Worm (Caenorhabditis elegans): ENCODE measurements around the gene sams-4.
A peak's percentile ranks its signal among the peaks of the same experiment; 100 is the strongest.

Gene sams-4

DNA sequence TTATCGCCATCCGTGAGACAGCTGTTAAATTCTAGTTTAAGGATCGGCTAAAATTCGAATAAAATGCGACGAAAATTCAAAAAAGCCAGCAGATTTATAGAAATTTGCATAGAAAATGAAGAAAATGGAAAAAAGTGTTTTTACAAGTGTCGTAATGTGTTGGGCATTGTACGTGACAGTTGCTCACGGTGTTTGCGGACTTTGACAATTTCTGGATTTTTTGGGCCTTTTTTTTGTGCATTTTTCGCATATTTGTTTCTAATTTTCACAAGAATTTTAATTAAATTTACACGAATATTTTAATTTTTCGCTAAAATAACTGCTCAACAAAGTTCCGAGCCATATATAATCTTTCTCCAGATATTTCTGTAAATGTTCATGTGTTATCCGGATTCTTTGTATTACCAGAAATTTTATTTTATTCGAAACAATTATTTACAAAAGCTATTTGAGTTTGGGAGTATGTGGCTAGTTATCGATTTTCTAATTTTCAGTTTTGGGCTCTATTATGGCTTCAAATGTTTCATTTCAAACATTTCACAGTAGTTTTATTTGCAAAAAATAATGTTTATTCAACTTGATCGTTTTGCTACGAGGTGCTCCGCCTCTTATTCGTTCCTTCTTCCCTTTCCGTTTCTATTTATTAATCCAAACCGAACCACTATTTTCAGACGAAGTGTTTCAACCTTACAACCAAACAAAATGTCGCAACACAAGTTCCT, 2.0 kb upstream of the sams-4 start, which contains the start of gene sams-3:
TSS of gene sams-3 (plus strand) at position 672 of the 722 bp plus-strand sequence.
- TF ChIP-seq nhr-28 (tag; optimal IDR thresholded peaks at IDR 0.05) (no peak), nhr-76 (tag; optimal IDR thresholded peaks at IDR 0.05) (no peak), ces-1 (GFP tag; optimal IDR thresholded peaks at IDR 0.05) (peak; percentile 46), nhr-237 (tag; optimal IDR thresholded peaks at IDR 0.05) (no peak), unc-120 (tag; optimal IDR thresholded peaks at IDR 0.05; ENCODE audit: poor library complexity, severe bottlenecking) (no peak), lsy-2 (tag; optimal IDR thresholded peaks at IDR 0.05) (peak; percentile 5), hlh-1 (tag; optimal IDR thresholded peaks at IDR 0.05) (peak; percentile 98), lin-13 (tag; optimal IDR thresholded peaks at IDR 0.05) (peak; percentile 26)

ce11 chrIV:5842905-5843304, 3.3 kb downstream of the sams-4 start:
- TF ChIP-seq elt-3 (tag; optimal IDR thresholded peaks at IDR 0.05): no peak
- no peak for TF ChIP-seq unc-62 (GFP tag; optimal IDR thresholded peaks at IDR 0.05)

ce11 chrIV:5839178-5839577, 7.0 kb downstream of the sams-4 start, which contains the start of gene C06E7.2:
Gene C06E7.2 (plus strand): TSS chrIV:5839478.
- TF ChIP-seq elt-3 (tag; optimal IDR thresholded peaks at IDR 0.05) (no peak), drap-1 (GFP tag; optimal IDR thresholded peaks at IDR 0.05) (no peak), nhr-28 (tag; optimal IDR thresholded peaks at IDR 0.05) (no peak)

DNA sequence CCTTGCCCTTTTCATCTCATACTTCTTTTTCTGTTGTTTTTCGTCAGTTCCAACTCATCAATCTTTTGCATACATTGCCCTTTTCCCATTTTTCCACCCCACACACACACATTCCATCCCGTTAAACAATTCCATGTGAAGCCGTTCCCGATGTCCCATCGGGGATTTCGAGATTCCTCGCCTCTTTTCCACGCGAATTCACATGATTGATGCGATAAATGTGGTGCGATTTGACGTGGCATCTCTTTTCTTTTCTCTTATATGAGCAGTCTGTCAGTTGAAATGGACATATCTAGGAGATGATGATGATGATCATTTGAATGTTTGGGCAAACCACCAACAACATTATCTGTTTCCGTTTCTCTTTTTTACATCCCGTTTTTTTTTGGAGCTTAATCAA, 12.0 kb downstream of the sams-4 start:
- no peak for TF ChIP-seq nhr-28 (tag; optimal IDR thresholded peaks at IDR 0.05)
- no peak for TF ChIP-seq mls-2 (tag; optimal IDR thresholded peaks at IDR 0.05)
- TF ChIP-seq ztf-11 (tag; optimal IDR thresholded peaks at IDR 0.05): no peak
- no peak for TF ChIP-seq cnd-1 (tag; optimal IDR thresholded peaks at IDR 0.05)

- no peak for TF ChIP-seq nhr-28 (tag; optimal IDR thresholded peaks at IDR 0.05)
- TF ChIP-seq ceh-43 (GFP tag; optimal IDR thresholded peaks at IDR 0.05): no peak
- TF ChIP-seq elt-1 (tag; optimal IDR thresholded peaks at IDR 0.05; ENCODE audit: borderline replicate concordance, insufficient read depth): no peak
- TF ChIP-seq nhr-76 (tag; optimal IDR thresholded peaks at IDR 0.05): no peak
- TF ChIP-seq cnd-1 (tag; optimal IDR thresholded peaks at IDR 0.05): no peak
- no peak for TF ChIP-seq ceh-83 (GFP tag; optimal IDR thresholded peaks at IDR 0.05)
- TF ChIP-seq sem-2 (GFP tag; optimal IDR thresholded peaks at IDR 0.05): no peak
- TF ChIP-seq blmp-1 (tag; optimal IDR thresholded peaks at IDR 0.05): no peak
- TF ChIP-seq mls-2 (tag; optimal IDR thresholded peaks at IDR 0.05): no peak
- no peak for TF ChIP-seq unc-120 (tag; optimal IDR thresholded peaks at IDR 0.05; ENCODE audit: poor library complexity, severe bottlenecking)
- no peak for TF ChIP-seq ceh-39 (tag; optimal IDR thresholded peaks at IDR 0.05)
- TF ChIP-seq ces-1 (GFP tag; optimal IDR thresholded peaks at IDR 0.05): no peak
- TF ChIP-seq M03D4.4 (tag; optimal IDR thresholded peaks at IDR 0.05): no peak
Measured at ce11 chrIV:5832801-5833200, 13.4 kb downstream of the sams-4 start.

DNA sequence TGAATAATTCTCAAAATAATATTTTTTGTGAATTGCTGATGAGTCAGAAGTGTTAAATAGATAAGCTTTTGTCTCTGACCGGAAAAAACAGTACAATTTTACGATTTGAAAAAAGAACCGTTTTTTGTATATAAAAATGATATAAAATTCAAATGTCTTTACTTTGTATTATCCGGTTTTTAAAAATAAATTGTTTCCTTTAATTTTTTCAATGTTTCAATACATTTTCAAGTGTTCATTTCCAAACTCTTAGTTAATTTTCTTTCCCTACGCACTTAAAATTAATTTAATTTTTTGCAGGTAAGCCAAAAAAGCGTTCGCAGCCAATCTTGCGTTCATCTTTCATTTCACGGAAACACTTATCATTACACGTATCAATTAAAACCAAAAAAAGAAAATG, 21.7 kb downstream of the sams-4 start, which contains the start of gene egal-1:
TSS of gene egal-1 (plus strand) at position 301 of the 400 bp plus-strand sequence.
- TF ChIP-seq hlh-1 (tag; optimal IDR thresholded peaks at IDR 0.05) (no peak), mls-2 (tag; optimal IDR thresholded peaks at IDR 0.05) (no peak), unc-39 (tag; optimal IDR thresholded peaks at IDR 0.05) (no peak), ztf-11 (tag; optimal IDR thresholded peaks at IDR 0.05) (no peak), nhr-28 (tag; optimal IDR thresholded peaks at IDR 0.05) (no peak)

DNA sequence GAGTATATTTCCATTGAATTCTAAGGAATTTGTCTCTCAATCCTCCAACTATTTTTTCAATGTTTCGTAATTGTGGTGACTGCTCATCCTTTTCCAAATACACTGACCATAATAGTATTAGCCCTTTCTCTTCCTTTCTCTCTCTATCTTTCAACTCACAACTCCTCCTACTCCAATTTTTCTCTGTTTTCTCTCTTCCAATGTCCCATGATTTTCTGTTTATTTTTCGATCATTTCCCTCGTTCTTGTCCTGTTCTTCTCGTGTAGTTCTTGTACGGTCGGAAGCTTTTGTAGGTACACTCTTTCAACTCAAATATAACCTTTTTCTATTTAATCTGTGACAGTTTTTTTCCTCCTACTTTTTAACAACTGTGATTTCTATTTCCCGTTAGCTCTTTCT, 24.2 kb downstream of the sams-4 start:
- TF ChIP-seq pha-4 (tag; optimal IDR thresholded peaks at IDR 0.05) (peak; percentile 28), ces-1 (GFP tag; optimal IDR thresholded peaks at IDR 0.05) (peak; percentile 86), flh-1 (GFP tag; optimal IDR thresholded peaks at IDR 0.05) (no peak), unc-120 (tag; optimal IDR thresholded peaks at IDR 0.05; ENCODE audit: poor library complexity, severe bottlenecking) (no peak)

DNA sequence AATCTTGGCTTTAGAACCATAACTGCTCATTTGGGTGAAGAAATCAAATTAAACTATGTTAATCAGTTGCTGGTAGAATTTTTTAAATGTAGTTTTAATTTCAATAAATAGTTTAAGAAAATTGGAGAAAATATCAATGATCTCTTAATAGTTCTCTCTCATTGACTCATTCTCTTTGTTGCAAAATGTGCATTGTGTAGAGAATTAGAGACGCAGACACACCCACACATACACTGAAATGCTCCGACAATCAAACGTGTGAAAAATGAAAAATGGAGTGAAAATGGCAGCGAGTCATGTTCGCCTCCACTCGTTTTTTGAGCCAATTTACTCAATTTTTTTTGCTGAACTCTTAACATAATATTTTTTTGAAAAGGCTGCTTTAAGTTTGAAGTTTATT, 25.2 kb downstream of the sams-4 start:
- TF ChIP-seq mls-2 (tag; optimal IDR thresholded peaks at IDR 0.05) (no peak), unc-120 (tag; optimal IDR thresholded peaks at IDR 0.05; ENCODE audit: poor library complexity, severe bottlenecking) (peak; percentile 2)
